Fruit fly (Drosophila melanogaster) whole organism, embryonic: Measurements from ENCODE around the gene CG5790.

ENCODE experiments used
- ATbp ChIP-seq: fragments of 200-800 bp; sonication (Bioruptor generic); optimal IDR thresholded peaks from 2 replicates; lab custom pipeline; 2017; ENCODE audit warnings: missing biosample characterization, mild to moderate bottlenecking, missing genetic modification characterization, missing genetic modification reagents
- C15 ChIP-seq: fragments of 200-800 bp; sonication (Bioruptor generic); IDR thresholded peaks from 3 replicates; pipeline ENCODE4 v1.3.6; 2022; ENCODE audit warnings: missing biosample characterization, missing genetic modification characterization
- CG10366 ChIP-seq: fragments of 200-800 bp; sonication (Bioruptor generic); IDR thresholded peaks from 2 replicates; pipeline ENCODE4 v1.3.6; 2022; ENCODE audit warnings: missing biosample characterization, missing genetic modification characterization
- CG11504 ChIP-seq: fragments of 200-800 bp; sonication (Bioruptor generic); optimal IDR thresholded peaks from 3 replicates; lab custom pipeline; 2019; ENCODE audit warnings: missing biosample characterization, mild to moderate bottlenecking, missing genetic modification characterization, moderate library complexity
- CG12155 ChIP-seq: fragments of 200-800 bp; sonication (Bioruptor generic); optimal IDR thresholded peaks from 3 replicates; lab custom pipeline; 2016; ENCODE audit warnings: missing biosample characterization, missing genetic modification characterization
- CG14710 ChIP-seq: fragments of 200-800 bp; sonication (Bioruptor generic); optimal IDR thresholded peaks from 3 replicates; lab custom pipeline; 2019; ENCODE audit warnings: missing biosample characterization, mild to moderate bottlenecking, missing genetic modification characterization, moderate library complexity
- CG1603 ChIP-seq: fragments of 200-800 bp; sonication (Bioruptor generic); optimal IDR thresholded peaks from 2 replicates; lab custom pipeline; 2019; ENCODE audit warnings: missing biosample characterization, mild to moderate bottlenecking, missing genetic modification characterization, moderate library complexity
- CG2199 ChIP-seq: fragments of 200-800 bp; sonication (Bioruptor generic); IDR thresholded peaks from 3 replicates; pipeline ENCODE4 v1.3.6; 2022; ENCODE audit warnings: missing biosample characterization, missing genetic modification characterization
- CG2712 ChIP-seq: fragments of 200-800 bp; optimal IDR thresholded peaks from 3 replicates; lab custom pipeline; 2019; ENCODE audit warnings: missing biosample characterization, mild to moderate bottlenecking, missing genetic modification characterization, moderate library complexity
- CG31224 ChIP-seq: fragments of 200-800 bp; sonication (Bioruptor generic); IDR thresholded peaks from 2 replicates; pipeline ENCODE4 v1.3.6; 2022; ENCODE audit warnings: missing biosample characterization, missing genetic modification characterization
- CG3838 ChIP-seq: fragments of 200-800 bp; sonication (Bioruptor generic); optimal IDR thresholded peaks from 3 replicates; lab custom pipeline; 2016; ENCODE audit warnings: missing biosample characterization, missing genetic modification characterization
- CG4404 ChIP-seq: fragments of 200-800 bp; sonication (Bioruptor generic); IDR thresholded peaks from 2 replicates; pipeline ENCODE4 v1.3.6; 2022; ENCODE audit warnings: missing biosample characterization, missing genetic modification characterization
- CG4820 ChIP-seq: fragments of 200-800 bp; sonication (Bioruptor generic); optimal IDR thresholded peaks from 3 replicates; lab custom pipeline; 2016; ENCODE audit warnings: missing biosample characterization, missing genetic modification characterization
- CG7357 ChIP-seq: fragments of 200-800 bp; sonication (Bioruptor generic); IDR thresholded peaks from 3 replicates; pipeline ENCODE4 v1.3.6; 2022; ENCODE audit warnings: missing biosample characterization, missing genetic modification characterization
- CG7963 ChIP-seq: fragments of 200-800 bp; sonication (Bioruptor generic); IDR thresholded peaks from 3 replicates; pipeline ENCODE4 v1.3.6; 2022; ENCODE audit warnings: missing biosample characterization, missing genetic modification characterization; ENCODE audit not compliant: partially characterized antibody
- CG8281 ChIP-seq: fragments of 200-800 bp; sonication (Bioruptor generic); optimal IDR thresholded peaks from 2 replicates; lab custom pipeline; 2018; ENCODE audit warnings: missing biosample characterization, mild to moderate bottlenecking, missing genetic modification characterization, moderate library complexity
- CG9876 ChIP-seq: fragments of 200-800 bp; sonication (Bioruptor generic); optimal IDR thresholded peaks from 2 replicates; lab custom pipeline; 2016; ENCODE audit warnings: missing biosample characterization, missing genetic modification characterization
- CoRest ChIP-seq: fragments of 200-800 bp; sonication (Bioruptor generic); optimal IDR thresholded peaks from 3 replicates; lab custom pipeline; 2018; ENCODE audit warnings: missing biosample characterization, mild to moderate bottlenecking, missing genetic modification characterization, moderate library complexity
- Dip3 ChIP-seq: fragments of 200-800 bp; sonication (Bioruptor generic); optimal IDR thresholded peaks from 3 replicates; lab custom pipeline; 2016; ENCODE audit warnings: missing biosample characterization, missing genetic modification characterization
- ERR ChIP-seq: fragments of 200-800 bp; sonication (Bioruptor generic); optimal IDR thresholded peaks from 2 replicates; lab custom pipeline; 2016; ENCODE audit warnings: missing biosample characterization, missing genetic modification characterization
- Eip74EF ChIP-seq, 2 experiments: fragments of 200-800 bp in 1 of 2; fragments of >200 bp in 1 of 2; sonication (Bioruptor generic) in 1 of 2; optimal IDR thresholded peaks; 2 replicates each; lab custom pipeline; 2017 to 2019; ENCODE audit warnings: missing biosample characterization in 2 of 2, missing genetic modification characterization in 2 of 2, mild to moderate bottlenecking in 1 of 2, moderate library complexity in 1 of 2
- GATAe ChIP-seq: fragments of 200-800 bp; sonication (Bioruptor generic); conservative IDR thresholded peaks from 2 replicates; pipeline ENCODE4 v1.3.6; 2022; ENCODE audit warnings: missing biosample characterization, missing genetic modification characterization
- HLH4C ChIP-seq: fragments of 200-800 bp; sonication (Bioruptor generic); IDR thresholded peaks from 3 replicates; pipeline ENCODE4 v1.3.6; 2022; ENCODE audit warnings: missing biosample characterization, missing genetic modification characterization; ENCODE audit not compliant: partially characterized antibody
- Hey ChIP-seq: fragments of 200-800 bp; sonication (Bioruptor generic); optimal IDR thresholded peaks from 3 replicates; lab custom pipeline; 2018; ENCODE audit warnings: missing biosample characterization, mild to moderate bottlenecking, missing genetic modification characterization
- Hr78 ChIP-seq, 2 experiments: fragments of 200-800 bp in 1 of 2; fragments of >200 bp in 1 of 2; sonication (Bioruptor generic) in 1 of 2; optimal IDR thresholded peaks; 2 replicates each; lab custom pipeline; 2017 to 2019; ENCODE audit warnings: missing biosample characterization in 2 of 2, missing genetic modification characterization in 2 of 2, mild to moderate bottlenecking in 1 of 2, moderate library complexity in 1 of 2
- Mad ChIP-seq: fragments of 200-800 bp; sonication (Bioruptor generic); optimal IDR thresholded peaks from 2 replicates; lab custom pipeline; 2016; ENCODE audit warnings: missing biosample characterization, missing genetic modification characterization
- Neu2 ChIP-seq: fragments of 200-800 bp; sonication (Bioruptor generic); optimal IDR thresholded peaks from 3 replicates; lab custom pipeline; 2016; ENCODE audit warnings: missing biosample characterization, missing genetic modification characterization, borderline replicate concordance
- Taf1 ChIP-seq: fragments of 200-800 bp; sonication (Bioruptor generic); IDR thresholded peaks from 2 replicates; pipeline ENCODE4 v1.3.6; 2022; ENCODE audit warnings: missing biosample characterization, missing genetic modification characterization
- abd-A ChIP-seq: fragments of 200-800 bp; sonication (Bioruptor generic); optimal IDR thresholded peaks from 3 replicates; lab custom pipeline; 2019; ENCODE audit warnings: missing biosample characterization, mild to moderate bottlenecking, missing genetic modification characterization, moderate library complexity
- amos ChIP-seq: fragments of 200-800 bp; sonication (Bioruptor generic); IDR thresholded peaks from 2 replicates; pipeline ENCODE4 v1.3.6; 2022; ENCODE audit warnings: missing biosample characterization, missing genetic modification characterization; ENCODE audit not compliant: partially characterized antibody
- bsh ChIP-seq, 2 experiments: fragments of 200-800 bp; sonication (Bioruptor generic); optimal IDR thresholded peaks; 2 replicates each; lab custom pipeline; 2017 to 2018; ENCODE audit warnings: mild to moderate bottlenecking in 2 of 2, missing biosample characterization in 2 of 2, missing genetic modification characterization in 2 of 2, moderate library complexity in 1 of 2
- ci ChIP-seq: fragments of 200-800 bp; sonication (Bioruptor generic); IDR thresholded peaks from 3 replicates; pipeline ENCODE4 v1.3.6; 2022; ENCODE audit warnings: missing biosample characterization, missing genetic modification characterization
- crol ChIP-seq: fragments of 200-800 bp; sonication (Bioruptor generic); IDR thresholded peaks from 2 replicates; pipeline ENCODE4 v1.3.6; 2022; ENCODE audit warnings: missing biosample characterization, missing genetic modification characterization
- disco-r ChIP-seq: fragments of 200-800 bp; sonication (Bioruptor generic); optimal IDR thresholded peaks from 2 replicates; lab custom pipeline; 2016; ENCODE audit warnings: missing biosample characterization, missing genetic modification characterization
- dm ChIP-seq: fragments of 200-800 bp; sonication (Bioruptor generic); optimal IDR thresholded peaks from 3 replicates; lab custom pipeline; 2016; ENCODE audit warnings: missing biosample characterization, missing genetic modification characterization
- dmrt99B ChIP-seq: fragments of 200-800 bp; sonication (Bioruptor generic); optimal IDR thresholded peaks from 2 replicates; lab custom pipeline; 2018; ENCODE audit warnings: missing biosample characterization, mild to moderate bottlenecking, missing genetic modification characterization, moderate library complexity
- fd102C ChIP-seq: fragments of 200-800 bp; sonication (Bioruptor generic); optimal IDR thresholded peaks from 2 replicates; lab custom pipeline; 2018; ENCODE audit warnings: missing biosample characterization, mild to moderate bottlenecking, missing genetic modification characterization, moderate library complexity
- gce ChIP-seq: fragments of 200-800 bp; sonication (Bioruptor generic); IDR thresholded peaks from 3 replicates; pipeline ENCODE4 v1.3.6; 2022; ENCODE audit warnings: missing biosample characterization, missing genetic modification characterization
- ham ChIP-seq: fragments of 200-800 bp; sonication (Bioruptor generic); IDR thresholded peaks from 2 replicates; pipeline ENCODE4 v1.3.6; 2022; ENCODE audit warnings: missing biosample characterization, missing genetic modification characterization
- inv ChIP-seq: fragments of 200-800 bp; sonication (Bioruptor generic); IDR thresholded peaks from 2 replicates; pipeline ENCODE4 v1.3.6; 2022; ENCODE audit warnings: missing biosample characterization, missing genetic modification characterization; ENCODE audit not compliant: partially characterized antibody
- kah ChIP-seq: fragments of 200-800 bp; sonication (Bioruptor generic); optimal IDR thresholded peaks from 2 replicates; lab custom pipeline; 2018; ENCODE audit warnings: missing biosample characterization, mild to moderate bottlenecking, missing genetic modification characterization
- maf-S ChIP-seq: fragments of 200-800 bp; sonication (Bioruptor generic); optimal IDR thresholded peaks from 2 replicates; lab custom pipeline; 2016; ENCODE audit warnings: missing biosample characterization, missing genetic modification characterization
- mld ChIP-seq: fragments of 200-800 bp; sonication (Bioruptor generic); IDR thresholded peaks from 3 replicates; pipeline ENCODE4 v1.3.6; 2022; ENCODE audit warnings: missing biosample characterization, missing genetic modification characterization; ENCODE audit not compliant: partially characterized antibody
- nmo ChIP-seq: fragments of 200-800 bp; sonication (Bioruptor generic); optimal IDR thresholded peaks from 2 replicates; lab custom pipeline; 2018; ENCODE audit warnings: missing biosample characterization, mild to moderate bottlenecking, missing genetic modification characterization, moderate library complexity
- org-1 ChIP-seq: fragments of 200-800 bp; sonication (Bioruptor generic); optimal IDR thresholded peaks from 2 replicates; lab custom pipeline; 2017; ENCODE audit warnings: missing biosample characterization, missing genetic modification characterization
- otp ChIP-seq: fragments of 200-800 bp; sonication (Bioruptor generic); IDR thresholded peaks from 3 replicates; pipeline ENCODE4, ENCODE4 v1.3.6; 2022; ENCODE audit warnings: missing biosample characterization, missing genetic modification characterization
- pnt ChIP-seq: fragments of 200-800 bp; sonication (Bioruptor generic); optimal IDR thresholded peaks from 3 replicates; lab custom pipeline; 2016; ENCODE audit warnings: missing biosample characterization, missing genetic modification characterization
- pros ChIP-seq: fragments of 200-800 bp; sonication (Bioruptor generic); optimal IDR thresholded peaks from 3 replicates; lab custom pipeline; 2019; ENCODE audit warnings: missing biosample characterization, mild to moderate bottlenecking, missing genetic modification characterization, moderate library complexity
- sug ChIP-seq: fragments of 200-800 bp; optimal IDR thresholded peaks from 2 replicates; lab custom pipeline; 2019; ENCODE audit warnings: missing biosample characterization, mild to moderate bottlenecking, missing genetic modification characterization, moderate library complexity
- ttk ChIP-seq: fragments of 200-800 bp; sonication (Bioruptor generic); IDR thresholded peaks from 2 replicates; pipeline ENCODE4 v2.1.2; 2022; ENCODE audit warnings: missing biosample characterization, missing genetic modification characterization
- zfh1 ChIP-seq: fragments of 200-800 bp; sonication (Bioruptor generic); IDR thresholded peaks from 3 replicates; pipeline ENCODE4 v1.3.6; 2022; ENCODE audit warnings: missing biosample characterization, missing genetic modification characterization

Gene CG5790

DNA sequence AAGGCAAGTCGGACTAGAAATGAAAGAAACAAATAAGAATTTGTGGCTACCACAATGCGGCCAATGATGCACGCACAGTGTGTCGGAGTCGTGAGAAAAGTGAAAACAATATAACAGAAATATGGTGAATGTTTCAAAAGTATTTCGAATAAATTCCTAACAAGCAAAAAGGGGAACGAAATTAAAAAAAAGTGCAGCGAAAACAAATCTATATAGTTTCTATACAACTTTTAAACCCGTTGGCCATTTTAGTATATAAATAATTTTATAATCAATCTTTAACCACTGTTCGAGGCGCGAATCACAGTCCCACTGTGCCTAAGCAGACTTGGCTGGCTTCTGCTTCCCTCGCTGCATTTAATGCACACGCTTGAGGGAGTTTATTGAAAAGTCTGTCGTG, 50.6 kb downstream of the CG5790 start (continued):
- TF ChIP-seq GATAe (GFP tag; lab: Robert Waterston, UW) (no peak), CG1603 (tag; lab: Kevin White, UChicago) (no peak), org-1 (GFP tag; lab: Kevin White, UChicago) (no peak), C15 (GFP tag; lab: Robert Waterston, UW) (no peak), CG8281 (tag; lab: Kevin White, UChicago) (no peak), CoRest (tag; lab: Kevin White, UChicago) (peak; percentile 24), HLH4C (GFP tag; lab: Robert Waterston, UW) (no peak), pnt (no peak), abd-A (tag; lab: Kevin White, UChicago) (no peak), amos (no peak), nmo (GFP tag; lab: Kevin White, UChicago) (peak; percentile 52), Eip74EF (GFP tag; optimal IDR thresholded peaks at IDR 0.05; lab: Kevin White, UChicago) (no peak), ci (peak; percentile 41; the same call in 1 of the 3 replicates), kah (GFP tag; lab: Kevin White, UChicago) (no peak), CG2199 (no peak), CG11504 (tag; lab: Kevin White, UChicago) (peak; percentile 65), CG7357 (GFP tag; lab: Robert Waterston, UW) (0 out of 3 replicates have a peak, but pooled peaks have one; percentile 30), CG10366 (GFP tag; lab: Robert Waterston, UW) (peak; percentile 33; the same call in 1 of the 2 replicates), CG2712 (peak; percentile 65), ERR (GFP tag; lab: Kevin White, UChicago) (no peak), ham (GFP tag; lab: Robert Waterston, UW) (no peak), Mad (no peak), bsh (GFP tag; optimal IDR thresholded peaks at IDR 0.05; lab: Kevin White, UChicago) (peak; percentile 67 to 72), disco-r (GFP tag; lab: Kevin White, UChicago) (no peak), dm (GFP tag; lab: Kevin White, UChicago) (no peak), crol (no peak), CG14710 (tag; lab: Kevin White, UChicago) (peak; percentile 43), CG7963 (no peak), CG3838 (no peak), Dip3 (no peak), CG9876 (GFP tag; lab: Kevin White, UChicago) (no peak), pros (no peak), inv (no peak), Hr78 (GFP tag; optimal IDR thresholded peaks at IDR 0.05; lab: Kevin White, UChicago) (no peak), Hey (no peak), ATbp (peak; percentile 41), gce (GFP tag; lab: Robert Waterston, UW) (no peak), CG31224 (no peak), zfh1 (peak; percentile 55; the same call in 2 of the 3 replicates), dmrt99B (tag; lab: Kevin White, UChicago) (peak; percentile 72), fd102C (no peak), CG4820 (peak; percentile 50), maf-S (GFP tag; lab: Kevin White, UChicago) (no peak), Neu2 (no peak), CG4404 (GFP tag; lab: Robert Waterston, UW) (no peak), sug (tag; lab: Kevin White, UChicago) (no peak), mld (GFP tag; lab: Robert Waterston, UW) (no peak), otp (GFP tag; lab: Robert Waterston, UW) (no peak), ttk (GFP tag; lab: Robert Waterston, UW) (no peak), CG12155 (no peak), Taf1 (GFP tag; lab: Robert Waterston, UW) (no peak)
